Worm (Caenorhabditis elegans): ENCODE results near the gene F45D3.3.

F45D3.3 gene

DNA sequence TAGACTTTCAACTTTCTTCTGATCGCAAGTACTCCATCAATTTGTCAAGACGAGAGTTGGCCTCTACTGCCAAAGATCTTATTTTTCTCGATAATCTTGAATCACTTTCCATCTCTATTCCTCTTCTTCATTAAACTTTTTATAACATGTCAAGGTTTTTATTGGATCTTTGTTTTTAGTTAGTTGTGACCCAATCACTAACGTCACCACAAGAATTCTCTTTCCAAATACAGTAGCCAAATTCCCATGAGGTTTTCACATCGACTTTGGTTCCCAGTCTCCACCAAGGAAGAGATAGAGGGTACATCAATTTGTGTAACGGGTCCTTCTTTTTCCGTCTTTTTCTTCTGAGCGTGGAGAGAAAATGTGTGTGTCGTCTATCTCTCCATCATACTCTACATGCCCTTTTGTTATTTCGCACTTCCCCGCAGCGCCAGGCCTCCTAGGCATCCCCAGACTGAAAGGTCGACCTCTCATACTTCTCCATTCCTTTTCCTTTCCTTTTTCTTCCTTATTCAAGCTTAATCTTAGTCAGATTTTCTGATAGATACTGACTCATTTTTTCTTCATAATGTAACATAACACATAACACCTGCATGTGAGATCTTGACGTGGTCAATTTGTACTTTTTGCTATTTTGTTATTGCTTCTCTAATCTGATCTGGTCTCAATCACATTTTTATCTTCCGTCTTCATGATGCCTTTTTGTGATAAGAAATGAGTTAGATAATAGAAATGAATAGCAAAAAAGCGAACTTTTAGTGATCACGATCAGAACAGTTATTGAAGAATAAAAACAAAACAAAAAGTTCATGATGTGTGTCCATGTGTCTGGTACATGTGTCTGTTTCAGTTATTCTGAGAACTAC, 11.0 kb downstream of the F45D3.3 start (continued):
- no peak for TF ChIP-seq nhr-84 (tag; optimal IDR thresholded peaks at IDR 0.05)
- peak; percentile 9 for TF ChIP-seq rnt-1 (tag; optimal IDR thresholded peaks at IDR 0.05)
- peak; percentile 45 for TF ChIP-seq mep-1 (tag; optimal IDR thresholded peaks at IDR 0.05)
- TF ChIP-seq nhr-90 (tag; optimal IDR thresholded peaks at IDR 0.05; ENCODE audit: poor library complexity), result no peak
- no peak for TF ChIP-seq alr-1 (tag; optimal IDR thresholded peaks at IDR 0.05; ENCODE audit: borderline replicate concordance)
- TF ChIP-seq ceh-82 (tag; optimal IDR thresholded peaks at IDR 0.05), result peak in 1 of 3 experiments; percentile 19
- no peak for TF ChIP-seq pqm-1 (tag; optimal IDR thresholded peaks at IDR 0.05)
- TF ChIP-seq snpc-4 (tag; optimal IDR thresholded peaks at IDR 0.05), result no peak
- TF ChIP-seq nhr-11 (tag; optimal IDR thresholded peaks at IDR 0.05), result no peak
- no peak for TF ChIP-seq unc-62 (GFP tag; optimal IDR thresholded peaks at IDR 0.05)
- TF ChIP-seq lsy-2 (tag; optimal IDR thresholded peaks at IDR 0.05), result peak in 1 of 2 experiments; percentile 26
- TF ChIP-seq irx-1 (tag; optimal IDR thresholded peaks at IDR 0.05), result no peak
- no peak for TF ChIP-seq sptf-1 (tag; optimal IDR thresholded peaks at IDR 0.05)
- TF ChIP-seq nhr-19 (GFP tag; conservative IDR thresholded peaks at IDR 0.05), result no peak
- no peak for TF ChIP-seq sox-4 (tag; optimal IDR thresholded peaks at IDR 0.05)

ce11 chrV:12537505-12537904, 12.7 kb downstream of the F45D3.3 start:
- TF ChIP-seq sox-4 (tag; optimal IDR thresholded peaks at IDR 0.05) (no peak), nhr-28 (tag; optimal IDR thresholded peaks at IDR 0.05) (no peak), nhr-11 (tag; optimal IDR thresholded peaks at IDR 0.05) (no peak), ztf-11 (tag; optimal IDR thresholded peaks at IDR 0.05) (no peak), ceh-90 (tag; optimal IDR thresholded peaks at IDR 0.05) (no peak), lin-35 (GFP tag; optimal IDR thresholded peaks at IDR 0.05) (no peak), fkh-10 (GFP tag; optimal IDR thresholded peaks at IDR 0.05) (no peak), blmp-1 (tag; optimal IDR thresholded peaks at IDR 0.05) (no peak), fos-1 (tag; optimal IDR thresholded peaks at IDR 0.05) (no peak), sptf-1 (tag; optimal IDR thresholded peaks at IDR 0.05) (no peak), sup-37 (GFP tag; optimal IDR thresholded peaks at IDR 0.05) (no peak), unc-62 (GFP tag; optimal IDR thresholded peaks at IDR 0.05) (no peak), lin-39 (tag; optimal IDR thresholded peaks at IDR 0.05) (no peak), nhr-84 (tag; optimal IDR thresholded peaks at IDR 0.05) (no peak), lin-13 (GFP tag; optimal IDR thresholded peaks at IDR 0.05) (no peak)

DNA sequence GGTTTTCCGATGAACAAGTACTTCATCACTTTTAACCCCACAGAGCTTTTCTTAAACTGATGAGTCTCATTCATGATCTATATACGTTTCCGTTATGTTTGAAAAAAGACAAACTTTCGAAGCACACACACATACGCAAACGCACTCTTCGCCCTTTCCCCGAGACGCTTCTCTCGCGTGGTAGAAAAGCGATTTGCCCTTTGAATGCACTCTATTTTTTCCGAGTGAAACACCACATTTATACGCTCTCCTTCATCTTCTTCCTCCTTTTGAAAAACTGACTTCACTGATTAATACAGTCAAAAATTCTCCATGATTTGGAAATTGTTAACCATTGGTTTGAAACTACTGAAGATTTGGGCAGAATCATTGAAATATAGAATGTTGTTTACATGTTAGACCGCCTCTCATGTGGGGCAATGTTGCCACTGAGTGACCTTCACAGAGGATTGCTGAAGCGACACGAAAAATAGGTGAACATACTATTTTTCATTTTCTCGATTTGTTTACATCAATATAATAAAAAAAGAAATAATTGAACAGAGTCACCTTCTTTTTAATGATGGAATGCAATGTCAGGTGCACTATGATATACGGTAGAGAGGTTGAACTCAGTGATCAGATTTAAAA, 13.7 kb downstream of the F45D3.3 start:
- TF ChIP-seq lin-13 (GFP tag; optimal IDR thresholded peaks at IDR 0.05), result no peak
- TF ChIP-seq tlp-1 (tag; optimal IDR thresholded peaks at IDR 0.05), result no peak
- peak; percentile 78 for TF ChIP-seq nhr-85 (tag)
- TF ChIP-seq zag-1 (tag; optimal IDR thresholded peaks at IDR 0.05), result no peak
- TF ChIP-seq lin-14 (GFP tag; optimal IDR thresholded peaks at IDR 0.05), result peak; percentile 59
- TF ChIP-seq lir-3 (tag; optimal IDR thresholded peaks at IDR 0.05; ENCODE audit: poor library complexity), result no peak
- TF ChIP-seq blmp-1 (tag; optimal IDR thresholded peaks at IDR 0.05), result peak; percentile 54
- TF ChIP-seq sptf-1 (tag; optimal IDR thresholded peaks at IDR 0.05), result no peak
- TF ChIP-seq xbp-1 (tag; optimal IDR thresholded peaks at IDR 0.05), result no peak
- no peak for TF ChIP-seq nhr-84 (tag; optimal IDR thresholded peaks at IDR 0.05)
- no peak for TF ChIP-seq lsy-2 (tag; optimal IDR thresholded peaks at IDR 0.05)
- TF ChIP-seq nhr-76 (tag; optimal IDR thresholded peaks at IDR 0.05), result no peak
- no peak for TF ChIP-seq rnt-1 (tag; optimal IDR thresholded peaks at IDR 0.05)
- TF ChIP-seq unc-130 (tag; optimal IDR thresholded peaks at IDR 0.05), result no peak
- TF ChIP-seq efl-1 (optimal IDR thresholded peaks at IDR 0.05), result no peak
- no peak for TF ChIP-seq efl-1 (GFP tag; optimal IDR thresholded peaks at IDR 0.05 in 1 of 2)
- TF ChIP-seq mep-1 (tag; optimal IDR thresholded peaks at IDR 0.05), result peak; percentile 27
- TF ChIP-seq snu-23 (GFP tag; optimal IDR thresholded peaks at IDR 0.05), result peak; percentile 21
- TF ChIP-seq pag-3 (tag; optimal IDR thresholded peaks at IDR 0.05; ENCODE audit: borderline replicate concordance, insufficient read depth), result no peak
- peak; percentile 47 for TF ChIP-seq nhr-20 (tag; optimal IDR thresholded peaks at IDR 0.05)
- no peak for TF ChIP-seq mdl-1 (tag; optimal IDR thresholded peaks at IDR 0.05)
- TF ChIP-seq lin-35 (GFP tag; optimal IDR thresholded peaks at IDR 0.05), result no peak
- TF ChIP-seq ets-5 (GFP tag; IDR thresholded peaks at IDR 0.05), result no peak
- TF ChIP-seq mab-9 (GFP tag; IDR thresholded peaks at IDR 0.05), result no peak
- TF ChIP-seq elt-3 (tag; optimal IDR thresholded peaks at IDR 0.05), result peak in 1 of 6 experiments; percentile 26
- TF ChIP-seq unc-62 (GFP tag; optimal IDR thresholded peaks at IDR 0.05), result no peak
- TF ChIP-seq sup-37 (GFP tag; optimal IDR thresholded peaks at IDR 0.05), result no peak
- no peak for TF ChIP-seq vab-15 (tag; optimal IDR thresholded peaks at IDR 0.05)
- peak; percentile 3 for TF ChIP-seq nhr-71 (tag; optimal IDR thresholded peaks at IDR 0.05)

Data from whole organism, L1 larva.